Worm (Caenorhabditis elegans) whole organism, mixed stage, embryonic: ENCODE data around the gene Y46G5A.7.

Experiments used
- M03D4.4 ChIP-seq: sonication (generic microtip); optimal IDR thresholded peaks from 2 replicates; lab custom pipeline; 2017; ENCODE audit warnings: mild to moderate bottlenecking, missing genetic modification characterization, missing compliant biosample characterization
- bed-3 ChIP-seq: fragments of 200-800 bp; sonication (Bioruptor generic); optimal IDR thresholded peaks from 3 replicates; lab custom pipeline; 2018; ENCODE audit warnings: mild to moderate bottlenecking, missing genetic modification characterization, moderate library complexity, missing compliant biosample characterization
- blmp-1 ChIP-seq: fragments of 150-350 bp; optimal IDR thresholded peaks from 2 replicates; lab custom pipeline; 2014; ENCODE audit warnings: missing biosample characterization, missing genetic modification characterization
- ceh-39 ChIP-seq: fragments of 150-350 bp; optimal IDR thresholded peaks from 2 replicates; lab custom pipeline; 2014; ENCODE audit warnings: missing biosample characterization, missing genetic modification characterization
- ceh-43 ChIP-seq: fragments of 200-800 bp; sonication (Bioruptor generic); optimal IDR thresholded peaks from 2 replicates; lab custom pipeline; 2018; ENCODE audit warnings: mild to moderate bottlenecking, missing genetic modification characterization, moderate library complexity, missing compliant biosample characterization
- ceh-83 ChIP-seq: fragments of 200-800 bp; sonication (Bioruptor generic); optimal IDR thresholded peaks from 2 replicates; lab custom pipeline; 2018; ENCODE audit warnings: mild to moderate bottlenecking, missing genetic modification characterization, missing compliant biosample characterization
- ces-1 ChIP-seq: fragments of 150-350 bp; optimal IDR thresholded peaks from 2 replicates; lab custom pipeline; 2014; ENCODE audit warnings: missing biosample characterization, missing genetic modification reagents, missing genetic modification characterization
- cnd-1 ChIP-seq: fragments of 200-800 bp; sonication (Bioruptor generic); optimal IDR thresholded peaks from 2 replicates; lab custom pipeline; 2018; ENCODE audit warnings: mild to moderate bottlenecking, missing genetic modification characterization, missing compliant biosample characterization
- elt-1 ChIP-seq: sonication (generic microtip); optimal IDR thresholded peaks from 2 replicates; lab custom pipeline; 2017; ENCODE audit warnings: missing genetic modification characterization, mild to moderate bottlenecking, missing compliant biosample characterization, antibody characterized with exemption, moderate library complexity, borderline replicate concordance; ENCODE audit not compliant: insufficient read depth
- elt-3 ChIP-seq: fragments of 150-350 bp; optimal IDR thresholded peaks from 2 replicates; lab custom pipeline; 2014; ENCODE audit warnings: missing biosample characterization, missing genetic modification characterization
- flh-1 ChIP-seq: fragments of 200-800 bp; sonication (Bioruptor generic); optimal IDR thresholded peaks from 2 replicates; lab custom pipeline; 2018; ENCODE audit warnings: mild to moderate bottlenecking, missing genetic modification characterization, moderate library complexity, missing compliant biosample characterization
- ham-2 ChIP-seq: fragments of 200-800 bp; sonication (Bioruptor generic); optimal IDR thresholded peaks from 2 replicates; lab custom pipeline; 2018; ENCODE audit warnings: mild to moderate bottlenecking, missing genetic modification characterization, missing compliant biosample characterization
- hlh-1 ChIP-seq: fragments of 150-350 bp; optimal IDR thresholded peaks from 2 replicates; lab custom pipeline; 2014; ENCODE audit warnings: missing biosample characterization, missing genetic modification reagents, missing genetic modification characterization
- lin-13 ChIP-seq: fragments of 150-350 bp; optimal IDR thresholded peaks from 2 replicates; lab custom pipeline; 2014; ENCODE audit warnings: missing biosample characterization, missing genetic modification characterization
- lin-32 ChIP-seq: fragments of 200-800 bp; sonication (Bioruptor generic); optimal IDR thresholded peaks from 2 replicates; lab custom pipeline; 2018; ENCODE audit warnings: mild to moderate bottlenecking, missing genetic modification characterization, missing compliant biosample characterization
- lsy-2 ChIP-seq: fragments of 150-350 bp; optimal IDR thresholded peaks from 2 replicates; lab custom pipeline; 2014; ENCODE audit warnings: missing biosample characterization, missing genetic modification characterization
- mab-5 ChIP-seq: fragments of 150-350 bp; optimal IDR thresholded peaks from 2 replicates; lab custom pipeline; 2014; ENCODE audit warnings: missing biosample characterization, missing genetic modification characterization
- mep-1 ChIP-seq: fragments of 150-350 bp; optimal IDR thresholded peaks from 2 replicates; lab custom pipeline; 2017; ENCODE audit warnings: missing biosample characterization, missing genetic modification reagents, missing genetic modification characterization, inconsistent platforms
- nhr-12 ChIP-seq: fragments of 150-350 bp; optimal IDR thresholded peaks from 2 replicates; lab custom pipeline; 2014; ENCODE audit warnings: missing biosample characterization, missing genetic modification characterization
- nhr-2 ChIP-seq: fragments of 150-350 bp; optimal IDR thresholded peaks from 2 replicates; lab custom pipeline; 2014; ENCODE audit warnings: missing biosample characterization, missing genetic modification characterization
- nhr-237 ChIP-seq: fragments of 150-350 bp; optimal IDR thresholded peaks from 2 replicates; lab custom pipeline; 2014; ENCODE audit warnings: missing biosample characterization, missing genetic modification characterization
- nhr-28 ChIP-seq: fragments of 150-350 bp; optimal IDR thresholded peaks from 2 replicates; lab custom pipeline; 2014; ENCODE audit warnings: missing biosample characterization, missing genetic modification characterization
- nhr-76 ChIP-seq: sonication (generic microtip); optimal IDR thresholded peaks from 2 replicates; lab custom pipeline; 2017; ENCODE audit warnings: missing biosample characterization, missing genetic modification characterization
- pha-4 ChIP-seq: fragments of 150-350 bp; optimal IDR thresholded peaks from 2 replicates; lab custom pipeline; 2018; ENCODE audit warnings: missing biosample characterization, missing genetic modification reagents, missing genetic modification characterization
- sem-2 ChIP-seq: fragments of 200-800 bp; sonication (Bioruptor generic); optimal IDR thresholded peaks from 2 replicates; lab custom pipeline; 2018; ENCODE audit warnings: mild to moderate bottlenecking, missing genetic modification characterization, missing compliant biosample characterization
- snpc-4 ChIP-seq: fragments of 150-350 bp; optimal IDR thresholded peaks from 2 replicates; lab custom pipeline; 2014; ENCODE audit warnings: missing biosample characterization, missing genetic modification characterization
- sptf-1 ChIP-seq: sonication (generic microtip); optimal IDR thresholded peaks from 2 replicates; lab custom pipeline; 2017; ENCODE audit warnings: mild to moderate bottlenecking, missing genetic modification characterization, moderate library complexity, missing compliant biosample characterization
- tbx-8 ChIP-seq: fragments of 200-800 bp; sonication (Bioruptor generic); optimal IDR thresholded peaks from 2 replicates; lab custom pipeline; 2018; ENCODE audit warnings: mild to moderate bottlenecking, missing genetic modification characterization, moderate library complexity, missing compliant biosample characterization
- unc-120 ChIP-seq: sonication (generic microtip); optimal IDR thresholded peaks from 2 replicates; lab custom pipeline; 2017; ENCODE audit warnings: missing genetic modification characterization, missing compliant biosample characterization; ENCODE audit not compliant: poor library complexity, severe bottlenecking
- zip-8 ChIP-seq: fragments of 150-350 bp; optimal IDR thresholded peaks from 2 replicates; lab custom pipeline; 2014; ENCODE audit warnings: missing biosample characterization, missing genetic modification characterization
- ztf-11 ChIP-seq: fragments of 150-350 bp; optimal IDR thresholded peaks from 2 replicates; lab custom pipeline; 2014; ENCODE audit warnings: missing biosample characterization, missing genetic modification characterization

Gene Y46G5A.7

DNA sequence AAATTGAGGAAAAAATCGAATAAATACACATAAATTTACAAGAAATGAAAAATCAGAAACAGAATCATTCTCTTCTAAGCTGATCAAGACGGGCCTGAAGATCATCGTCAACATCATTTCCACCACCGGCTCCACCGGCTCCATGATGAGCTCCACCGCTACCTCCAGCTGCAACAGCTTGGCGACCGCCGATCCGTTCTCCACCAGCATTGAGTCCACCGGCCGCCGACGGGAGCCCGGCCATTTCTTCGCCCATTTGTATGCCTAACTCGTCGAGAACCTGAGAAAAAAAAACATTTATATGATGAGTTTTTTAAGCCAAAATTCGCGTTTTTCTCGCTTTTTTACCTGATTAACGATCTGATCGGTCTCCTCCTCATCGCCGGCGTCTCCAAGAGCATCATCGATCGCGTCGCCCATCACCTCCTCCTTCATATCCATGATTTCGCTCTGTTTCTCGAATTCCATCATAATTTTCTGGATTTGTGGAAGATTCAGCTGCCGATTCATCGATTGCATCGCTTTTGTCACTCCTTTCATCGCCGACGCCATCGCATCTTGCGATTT is 11.2 kb upstream of the Y46G5A.7 start:
- TF ChIP-seq mep-1 (tag; lab: Kevin White, UChicago): no peak
- no peak for TF ChIP-seq ham-2
- TF ChIP-seq mab-5 (tag; lab: Kevin White, UChicago): no peak
- no peak for TF ChIP-seq sptf-1
- TF ChIP-seq ceh-43 (GFP tag; lab: Kevin White, UChicago): no peak
- no peak for TF ChIP-seq nhr-12 (tag; lab: Kevin White, UChicago)
- TF ChIP-seq blmp-1 (tag; lab: Kevin White, UChicago): no peak
- no peak for TF ChIP-seq flh-1
- no peak for TF ChIP-seq lin-13 (tag; lab: Kevin White, UChicago)
- TF ChIP-seq elt-3 (tag; lab: Kevin White, UChicago): no peak
- TF ChIP-seq cnd-1 (tag; lab: Kevin White, UChicago): no peak
- no peak for TF ChIP-seq zip-8 (tag; lab: Kevin White, UChicago)
- no peak for TF ChIP-seq nhr-2 (tag; lab: Kevin White, UChicago)
- TF ChIP-seq snpc-4 (tag; lab: Kevin White, UChicago): no peak
- no peak for TF ChIP-seq tbx-8
- TF ChIP-seq hlh-1 (tag; lab: Kevin White, UChicago): no peak
- TF ChIP-seq ceh-39: no peak
- no peak for TF ChIP-seq sem-2 (GFP tag; lab: Kevin White, UChicago)
- TF ChIP-seq nhr-76: no peak
- TF ChIP-seq nhr-237 (tag; lab: Kevin White, UChicago): no peak

DNA sequence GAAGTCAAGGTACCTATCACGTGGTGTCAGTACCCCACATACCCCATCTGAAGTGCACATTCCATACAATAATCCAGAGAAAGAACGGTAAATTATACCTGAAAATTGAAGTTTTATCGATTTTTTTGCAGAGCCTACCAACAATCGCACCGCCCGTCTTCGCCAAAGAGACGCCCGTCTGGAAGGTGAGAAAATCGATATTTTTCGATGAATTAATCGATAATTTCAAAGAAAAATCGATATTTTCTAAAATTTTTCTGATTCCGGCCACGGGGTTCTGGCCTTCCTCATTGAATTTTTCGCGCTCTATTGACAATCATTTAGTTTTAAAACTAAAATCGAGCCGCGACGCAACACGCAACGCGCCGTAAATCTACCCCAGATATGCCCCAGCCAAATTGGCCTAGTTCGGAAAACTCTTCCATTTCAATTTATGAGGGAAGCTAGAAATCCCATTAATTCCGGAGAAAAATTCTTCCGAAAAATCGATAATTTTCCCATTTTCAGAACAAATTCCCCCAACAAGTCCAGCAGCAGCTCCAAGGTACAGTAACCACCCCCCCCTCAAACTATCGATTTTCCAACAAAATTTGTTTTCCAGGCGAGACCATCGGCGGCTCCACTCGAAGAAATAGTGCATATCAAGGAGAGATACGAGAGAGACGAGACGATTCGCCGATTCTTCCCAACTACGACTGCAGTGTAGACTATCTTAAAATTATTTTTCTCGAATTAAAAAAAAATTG is 10.5 kb upstream of the Y46G5A.7 start:
- TF ChIP-seq elt-3 (tag; lab: Kevin White, UChicago): no peak
- TF ChIP-seq mep-1 (tag; lab: Kevin White, UChicago): no peak
- no peak for TF ChIP-seq ham-2
- TF ChIP-seq nhr-28: no peak
- no peak for TF ChIP-seq ceh-43 (GFP tag; lab: Kevin White, UChicago)
- TF ChIP-seq tbx-8: no peak
- TF ChIP-seq hlh-1 (tag; lab: Kevin White, UChicago): no peak
- no peak for TF ChIP-seq nhr-2 (tag; lab: Kevin White, UChicago)
- TF ChIP-seq sem-2 (GFP tag; lab: Kevin White, UChicago): no peak
- TF ChIP-seq snpc-4 (tag; lab: Kevin White, UChicago): no peak
- no peak for TF ChIP-seq nhr-76
- TF ChIP-seq, all 35 proteins: peak for 0

DNA sequence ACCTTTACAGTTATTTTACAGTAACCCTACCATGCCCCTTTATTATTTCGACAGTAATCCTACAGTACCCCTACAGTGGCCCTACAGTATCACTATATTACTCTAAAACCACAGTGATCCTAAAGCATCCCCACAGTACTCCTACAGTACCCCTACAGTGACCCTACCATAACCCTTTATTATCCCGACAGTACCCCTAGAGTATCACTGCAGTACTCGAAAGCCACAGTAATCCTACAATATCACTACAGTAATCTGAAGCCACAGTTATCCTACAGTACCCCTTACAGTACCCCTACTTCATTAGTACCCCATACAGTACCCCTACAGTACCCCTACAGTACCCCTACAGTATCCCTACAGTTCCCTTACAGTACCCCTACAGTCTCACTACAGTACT is 8.3 kb upstream of the Y46G5A.7 start:
- TF ChIP-seq lsy-2 (tag; lab: Kevin White, UChicago): no peak
- no peak for TF ChIP-seq pha-4 (tag; lab: Kevin White, UChicago)
- TF ChIP-seq lin-32 (GFP tag; lab: Kevin White, UChicago): no peak
- no peak for TF ChIP-seq nhr-12 (tag; lab: Kevin White, UChicago)
- no peak for TF ChIP-seq ztf-11 (tag; lab: Kevin White, UChicago)
- no peak for TF ChIP-seq nhr-76
- no peak for TF ChIP-seq mab-5 (tag; lab: Kevin White, UChicago)
- TF ChIP-seq blmp-1 (tag; lab: Kevin White, UChicago): no peak
- TF ChIP-seq flh-1: no peak
- no peak for TF ChIP-seq ceh-43 (GFP tag; lab: Kevin White, UChicago)
- TF ChIP-seq sem-2 (GFP tag; lab: Kevin White, UChicago): no peak
- no peak for TF ChIP-seq M03D4.4 (tag; lab: Kevin White, UChicago)
- no peak for TF ChIP-seq nhr-28
- TF ChIP-seq unc-120 (tag; lab: Kevin White, UChicago): no peak
- TF ChIP-seq ceh-39: no peak
- no peak for TF ChIP-seq hlh-1 (tag; lab: Kevin White, UChicago)
- no peak for TF ChIP-seq ham-2
- TF ChIP-seq ces-1 (GFP tag; lab: Kevin White, UChicago): no peak
- TF ChIP-seq ceh-83 (GFP tag; lab: Kevin White, UChicago): no peak

DNA sequence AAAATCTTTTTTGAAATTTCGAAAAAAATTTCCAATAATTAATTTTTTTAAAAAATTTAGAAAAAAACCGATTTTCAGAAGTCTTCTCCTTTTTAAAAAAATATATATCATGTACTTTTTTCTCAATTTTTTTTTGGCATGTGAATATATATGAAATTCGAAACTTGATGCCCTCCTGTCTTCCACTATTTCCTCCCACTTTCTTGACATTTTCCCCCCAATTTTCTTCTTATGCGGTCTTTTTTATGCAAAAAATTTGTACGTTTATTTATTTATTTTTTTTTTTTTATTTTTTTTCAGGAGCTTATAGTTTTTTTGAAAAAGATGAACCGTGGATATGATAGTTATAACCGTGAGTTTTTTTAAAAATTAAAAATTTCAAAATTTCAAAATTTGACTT is 4.4 kb upstream of the Y46G5A.7 start, which contains the start of gene cnp-2:
TSS of gene cnp-2 (plus strand) at position 301 of the 400 bp plus-strand sequence.
- TF ChIP-seq pha-4 (tag; lab: Kevin White, UChicago) (no peak), flh-1 (no peak), nhr-2 (tag; lab: Kevin White, UChicago) (no peak), ztf-11 (tag; lab: Kevin White, UChicago) (no peak), hlh-1 (tag; lab: Kevin White, UChicago) (no peak), snpc-4 (tag; lab: Kevin White, UChicago) (no peak), bed-3 (GFP tag; lab: Kevin White, UChicago) (no peak), elt-1 (tag; lab: Kevin White, UChicago) (no peak), mep-1 (tag; lab: Kevin White, UChicago) (no peak), blmp-1 (tag; lab: Kevin White, UChicago) (no peak), lin-13 (tag; lab: Kevin White, UChicago) (no peak), cnd-1 (tag; lab: Kevin White, UChicago) (no peak)
